Worm (Caenorhabditis elegans): ENCODE data around the gene arp-11.

- TF ChIP-seq dmd-4 (tag; optimal IDR thresholded peaks at IDR 0.05; ENCODE audit: borderline replicate concordance): no peak
- no peak for TF ChIP-seq pag-3 (tag; optimal IDR thresholded peaks at IDR 0.05; ENCODE audit: borderline replicate concordance)
- TF ChIP-seq Y22D7AL.16 (tag; optimal IDR thresholded peaks at IDR 0.05): no peak
- no peak for TF ChIP-seq pqm-1 (tag; optimal IDR thresholded peaks at IDR 0.05)
- no peak for TF ChIP-seq ztf-16 (tag; optimal IDR thresholded peaks at IDR 0.05)
- no peak for TF ChIP-seq hlh-6 (tag; optimal IDR thresholded peaks at IDR 0.05)
- TF ChIP-seq fax-1 (tag; optimal IDR thresholded peaks at IDR 0.05): no peak
- TF ChIP-seq rnt-1 (tag; optimal IDR thresholded peaks at IDR 0.05): no peak
- no peak for TF ChIP-seq ceh-30 (tag; optimal IDR thresholded peaks at IDR 0.05)
- TF ChIP-seq tbx-2 (tag; optimal IDR thresholded peaks at IDR 0.05): no peak
- no peak for TF ChIP-seq ceh-14 (tag; optimal IDR thresholded peaks at IDR 0.05)
- TF ChIP-seq ceh-2 (tag; optimal IDR thresholded peaks at IDR 0.05): no peak
Observed at ce11 chrIV:7927218-7927617, 25.1 kb upstream of the arp-11 start, which contains the start of gene C49H3.12.
